Fruit fly (Drosophila melanogaster) whole organism, embryonic: ENCODE measurements around the gene Adh.
A peak's percentile ranks its signal among the peaks of the same experiment; 100 is the strongest.

Experiments used
- ATbp ChIP-seq: fragments of 200-800 bp; sonication (Bioruptor generic); optimal IDR thresholded peaks from 2 replicates; lab custom pipeline; 2017; ENCODE audit warnings: missing biosample characterization, mild to moderate bottlenecking, missing genetic modification characterization, missing genetic modification reagents
- Adf1 ChIP-seq: fragments of 200-800 bp; sonication (Bioruptor generic); IDR thresholded peaks from 2 replicates; pipeline ENCODE4 v1.3.6; 2022; ENCODE audit warnings: missing biosample characterization, missing genetic modification characterization
- B-H1 ChIP-seq: fragments of 200-800 bp; sonication (Bioruptor generic); IDR thresholded peaks from 3 replicates; pipeline ENCODE4 v1.3.6; 2022; ENCODE audit warnings: missing biosample characterization, missing genetic modification characterization
- Blimp-1 ChIP-seq: fragments of 200-800 bp; sonication (Bioruptor generic); optimal IDR thresholded peaks from 3 replicates; lab custom pipeline; 2018; ENCODE audit warnings: missing biosample characterization, missing genetic modification characterization, mild to moderate bottlenecking, moderate library complexity, missing genetic modification reagents
- CG1024 ChIP-seq: fragments of 200-800 bp; sonication (Bioruptor generic); IDR thresholded peaks from 2 replicates; pipeline ENCODE4 v1.3.6; 2022; ENCODE audit warnings: missing biosample characterization, missing genetic modification characterization
- CG10543 ChIP-seq: fragments of 200-800 bp; sonication (Bioruptor generic); optimal IDR thresholded peaks from 3 replicates; lab custom pipeline; 2017; ENCODE audit warnings: missing biosample characterization, mild to moderate bottlenecking, missing genetic modification characterization, moderate library complexity
- CG10654 ChIP-seq: fragments of 200-800 bp; sonication (Bioruptor generic); optimal IDR thresholded peaks from 2 replicates; lab custom pipeline; 2016; ENCODE audit warnings: missing biosample characterization, missing genetic modification characterization
- CG10959 ChIP-seq: fragments of 200-800 bp; sonication (Bioruptor generic); IDR thresholded peaks from 2 replicates; pipeline ENCODE4 v1.3.6; 2022; ENCODE audit warnings: missing biosample characterization, missing genetic modification characterization
- CG11456 ChIP-seq: fragments of 200-800 bp; sonication (Bioruptor generic); IDR thresholded peaks from 3 replicates; pipeline ENCODE4 v1.3.6; 2022; ENCODE audit warnings: missing biosample characterization, missing genetic modification characterization
- CG12155 ChIP-seq: fragments of 200-800 bp; sonication (Bioruptor generic); optimal IDR thresholded peaks from 3 replicates; lab custom pipeline; 2016; ENCODE audit warnings: missing biosample characterization, missing genetic modification characterization
- CG12391 ChIP-seq: fragments of 200-800 bp; sonication (Bioruptor generic); optimal IDR thresholded peaks from 3 replicates; lab custom pipeline; 2018; ENCODE audit warnings: missing biosample characterization, mild to moderate bottlenecking, missing genetic modification characterization, moderate library complexity
- CG13894 ChIP-seq: fragments of 200-800 bp; sonication (Bioruptor generic); optimal IDR thresholded peaks from 3 replicates; lab custom pipeline; 2018; ENCODE audit warnings: missing biosample characterization, mild to moderate bottlenecking, missing genetic modification characterization, moderate library complexity
- CG1792 ChIP-seq: fragments of 200-800 bp; sonication (Bioruptor generic); optimal IDR thresholded peaks from 2 replicates; lab custom pipeline; 2016; ENCODE audit warnings: missing biosample characterization, missing genetic modification characterization
- CG18619 ChIP-seq: fragments of 200-800 bp; sonication (Bioruptor generic); optimal IDR thresholded peaks from 3 replicates; lab custom pipeline; 2017; ENCODE audit warnings: missing biosample characterization, mild to moderate bottlenecking, missing genetic modification characterization
- CG6175 ChIP-seq: fragments of 200-800 bp; sonication (Bioruptor generic); IDR thresholded peaks from 3 replicates; pipeline ENCODE4 v1.3.6; 2022; ENCODE audit warnings: missing biosample characterization, missing genetic modification characterization
- CG7963 ChIP-seq: fragments of 200-800 bp; sonication (Bioruptor generic); IDR thresholded peaks from 3 replicates; pipeline ENCODE4 v1.3.6; 2022; ENCODE audit warnings: missing biosample characterization, missing genetic modification characterization; ENCODE audit not compliant: partially characterized antibody
- CG8944 ChIP-seq: fragments of 200-800 bp; sonication (Bioruptor generic); optimal IDR thresholded peaks from 3 replicates; lab custom pipeline; 2016; ENCODE audit warnings: missing biosample characterization, missing genetic modification characterization
- CrebB ChIP-seq: fragments of 200-800 bp; sonication (Bioruptor generic); optimal IDR thresholded peaks from 3 replicates; lab custom pipeline; 2018; ENCODE audit warnings: missing biosample characterization, mild to moderate bottlenecking, missing genetic modification characterization
- Dll ChIP-seq: fragments of 200-800 bp; sonication (Bioruptor generic); IDR thresholded peaks from 4 replicates; pipeline ENCODE4 v1.3.6; 2022; ENCODE audit warnings: missing biosample characterization, missing genetic modification characterization; ENCODE audit not compliant: partially characterized antibody
- Drgx ChIP-seq: fragments of 200-800 bp; sonication (Bioruptor generic); IDR thresholded peaks from 2 replicates; pipeline ENCODE4 v1.3.6; 2022; ENCODE audit warnings: missing biosample characterization, missing genetic modification characterization
- Gug ChIP-seq: fragments of 200-800 bp; sonication (Bioruptor generic); IDR thresholded peaks from 4 replicates; pipeline ENCODE4 v1.3.6; 2022; ENCODE audit warnings: missing biosample characterization, missing genetic modification characterization
- H15 ChIP-seq: fragments of 200-800 bp; sonication (Bioruptor generic); IDR thresholded peaks from 3 replicates; pipeline ENCODE4 v1.3.6; 2022; ENCODE audit warnings: missing biosample characterization, missing genetic modification characterization
- H2.0 ChIP-seq: fragments of 200-800 bp; sonication (Bioruptor generic); IDR thresholded peaks from 2 replicates; pipeline ENCODE4 v1.3.6; 2022; ENCODE audit warnings: missing biosample characterization, missing genetic modification characterization
- Jarid2 ChIP-seq: fragments of 200-800 bp; sonication (Bioruptor generic); optimal IDR thresholded peaks from 3 replicates; lab custom pipeline; 2017; ENCODE audit warnings: mild to moderate bottlenecking, missing biosample characterization, missing genetic modification reagents, missing genetic modification characterization
- MESR4 ChIP-seq: fragments of 200-800 bp; sonication (Bioruptor generic); optimal IDR thresholded peaks from 2 replicates; lab custom pipeline; 2018; ENCODE audit warnings: missing biosample characterization, mild to moderate bottlenecking, missing genetic modification characterization, moderate library complexity
- Optix ChIP-seq: fragments of 200-800 bp; sonication (Bioruptor generic); IDR thresholded peaks from 3 replicates; pipeline ENCODE4 v1.3.6; 2022; ENCODE audit warnings: missing biosample characterization, missing genetic modification characterization
- Scr ChIP-seq: fragments of 200-800 bp; sonication (Bioruptor generic); IDR thresholded peaks from 2 replicates; pipeline ENCODE4 v1.3.6; 2022; ENCODE audit warnings: missing biosample characterization, missing genetic modification characterization; ENCODE audit not compliant: partially characterized antibody
- Six4 ChIP-seq: fragments of 200-800 bp; sonication (Bioruptor generic); optimal IDR thresholded peaks from 2 replicates; lab custom pipeline; 2016; ENCODE audit warnings: missing biosample characterization, missing genetic modification characterization
- ab ChIP-seq: fragments of 200-800 bp; sonication (Bioruptor generic); optimal IDR thresholded peaks from 2 replicates; lab custom pipeline; 2016; ENCODE audit warnings: missing biosample characterization, missing genetic modification characterization
- bab2 ChIP-seq: fragments of 200-800 bp; sonication (Bioruptor generic); optimal IDR thresholded peaks from 2 replicates; lab custom pipeline; 2016; ENCODE audit warnings: missing biosample characterization, missing genetic modification characterization
- bcd ChIP-seq: fragments of 200-800 bp; sonication (Bioruptor generic); optimal IDR thresholded peaks from 2 replicates; lab custom pipeline; 2017; ENCODE audit warnings: missing biosample characterization, mild to moderate bottlenecking, missing genetic modification characterization
- chn ChIP-seq: fragments of 200-800 bp; sonication (Bioruptor generic); optimal IDR thresholded peaks from 2 replicates; lab custom pipeline; 2016; ENCODE audit warnings: missing biosample characterization, missing genetic modification characterization
- esg ChIP-seq: fragments of 200-800 bp; sonication (Bioruptor generic); conservative IDR thresholded peaks from 2 replicates; pipeline ENCODE4 v1.3.6; 2022; ENCODE audit warnings: missing biosample characterization, missing genetic modification characterization
- ewg ChIP-seq: fragments of 200-800 bp; sonication (Bioruptor generic); optimal IDR thresholded peaks from 3 replicates; lab custom pipeline; 2017; ENCODE audit warnings: mild to moderate bottlenecking, missing biosample characterization, missing genetic modification reagents, missing genetic modification characterization
- fru ChIP-seq: fragments of >200 bp; optimal IDR thresholded peaks from 2 replicates; lab custom pipeline; 2017
- ftz-f1 ChIP-seq: fragments of 200-800 bp; sonication (Bioruptor generic); optimal IDR thresholded peaks from 2 replicates; lab custom pipeline; 2016; ENCODE audit warnings: missing biosample characterization, missing genetic modification characterization
- gfzf ChIP-seq: fragments of 200-800 bp; sonication (Bioruptor generic); optimal IDR thresholded peaks from 2 replicates; lab custom pipeline; 2016; ENCODE audit warnings: missing biosample characterization, mild to moderate bottlenecking, missing genetic modification characterization, moderate library complexity
- grn ChIP-seq: fragments of 200-800 bp; sonication (Bioruptor generic); optimal IDR thresholded peaks from 3 replicates; lab custom pipeline; 2017; ENCODE audit warnings: missing biosample characterization, missing genetic modification characterization
- h ChIP-seq: fragments of >200 bp; optimal IDR thresholded peaks from 2 replicates; lab custom pipeline; 2017
- hbn ChIP-seq: fragments of 200-800 bp; sonication (Bioruptor generic); IDR thresholded peaks from 2 replicates; pipeline ENCODE4 v1.3.6; 2022; ENCODE audit warnings: missing biosample characterization, missing genetic modification characterization; ENCODE audit not compliant: partially characterized antibody
- ind ChIP-seq: fragments of 200-800 bp; sonication (Bioruptor generic); optimal IDR thresholded peaks from 3 replicates; lab custom pipeline; 2016; ENCODE audit warnings: missing biosample characterization, missing genetic modification characterization
- insv ChIP-seq, 2 experiments: fragments of 200-800 bp; sonication (Bioruptor generic); optimal IDR thresholded peaks; 3 replicates each; lab custom pipeline; 2016 to 2018; ENCODE audit warnings: missing biosample characterization in 2 of 2, missing genetic modification characterization in 2 of 2
- knrl ChIP-seq: fragments of 200-800 bp; sonication (Bioruptor generic); IDR thresholded peaks from 3 replicates; pipeline ENCODE4 v1.3.6; 2022; ENCODE audit warnings: missing biosample characterization, missing genetic modification characterization; ENCODE audit not compliant: partially characterized antibody
- onecut ChIP-seq: fragments of 200-800 bp; sonication (Bioruptor generic); IDR thresholded peaks from 2 replicates; pipeline ENCODE4 v1.3.6; 2022; ENCODE audit warnings: missing biosample characterization, missing genetic modification characterization
- phol ChIP-seq: fragments of 200-800 bp; sonication (Bioruptor generic); optimal IDR thresholded peaks from 3 replicates; lab custom pipeline; 2018; ENCODE audit warnings: missing biosample characterization, mild to moderate bottlenecking, missing genetic modification characterization, moderate library complexity
- seq ChIP-seq: fragments of 200-800 bp; sonication (Bioruptor generic); IDR thresholded peaks from 2 replicates; pipeline ENCODE4 v1.3.6; 2022; ENCODE audit warnings: missing biosample characterization, missing genetic modification characterization
- slou ChIP-seq: fragments of 200-800 bp; sonication (Bioruptor generic); optimal IDR thresholded peaks from 3 replicates; lab custom pipeline; 2016; ENCODE audit warnings: missing biosample characterization, missing genetic modification characterization
- tll ChIP-seq, 2 experiments: fragments of 200-800 bp in 1 of 2; fragments of >200 bp in 1 of 2; sonication (Bioruptor generic) in 1 of 2; optimal IDR thresholded peaks; 2 replicates each; lab custom pipeline; 2017 to 2019; ENCODE audit warnings: missing biosample characterization in 2 of 2, missing genetic modification characterization in 2 of 2, mild to moderate bottlenecking in 1 of 2, moderate library complexity in 1 of 2
- ttk ChIP-seq: fragments of 200-800 bp; sonication (Bioruptor generic); IDR thresholded peaks from 2 replicates; pipeline ENCODE4 v2.1.2; 2022; ENCODE audit warnings: missing biosample characterization, missing genetic modification characterization
- unpg ChIP-seq: fragments of 200-800 bp; sonication (Bioruptor generic); optimal IDR thresholded peaks from 3 replicates; lab custom pipeline; 2018; ENCODE audit warnings: missing biosample characterization, mild to moderate bottlenecking, missing genetic modification characterization, moderate library complexity
- wor ChIP-seq: fragments of 200-800 bp; sonication (Bioruptor generic); IDR thresholded peaks from 2 replicates; pipeline ENCODE4 v1.3.6; 2022; ENCODE audit warnings: missing biosample characterization, missing genetic modification characterization
- zfh2 ChIP-seq: fragments of 200-800 bp; sonication (Bioruptor generic); optimal IDR thresholded peaks from 2 replicates; lab custom pipeline; 2016; ENCODE audit warnings: missing biosample characterization, missing genetic modification characterization

Adh gene

DNA sequence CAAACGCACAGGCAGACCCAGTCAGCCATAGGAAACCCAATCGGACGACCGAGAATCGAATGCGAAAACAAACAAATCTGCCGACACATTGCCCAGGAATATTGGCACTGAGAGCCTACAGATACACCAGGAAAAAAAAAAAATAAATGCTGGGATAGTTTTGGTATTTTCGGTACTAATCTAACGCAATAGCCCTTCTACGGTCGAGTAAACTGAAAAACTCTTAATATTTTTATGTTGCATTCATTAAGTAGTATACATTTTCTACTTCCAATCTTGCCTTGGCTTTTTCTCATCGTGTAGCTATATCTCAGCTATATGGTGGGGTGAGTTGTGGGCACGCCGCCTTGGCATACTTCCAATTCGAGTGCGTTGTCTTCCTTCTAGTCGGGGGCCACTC lies 4.2 kb downstream of the Adh start (continued):
- TF ChIP-seq Adf1 (GFP tag; lab: Robert Waterston, UW) (no peak), wor (GFP tag; lab: Robert Waterston, UW) (peak; percentile 28; the same call in 1 of the 2 replicates), esg (peak; percentile 53; the same call in 1 of the 2 replicates), CG1024 (GFP tag; lab: Robert Waterston, UW) (no peak), ttk (GFP tag; lab: Robert Waterston, UW) (peak; percentile 31; the same call in 1 of the 2 replicates), hbn (no peak), Dll (GFP tag; lab: Robert Waterston, UW) (no peak), CrebB (tag; lab: Kevin White, UChicago) (no peak), grn (GFP tag; lab: Kevin White, UChicago) (no peak), tll (GFP tag; optimal IDR thresholded peaks at IDR 0.05; lab: Kevin White, UChicago) (no peak), fru (lab: Kevin White, UChicago) (no peak), insv (GFP tag; optimal IDR thresholded peaks at IDR 0.05; lab: Kevin White, UChicago) (no peak), h (lab: Kevin White, UChicago) (no peak), Drgx (GFP tag; lab: Robert Waterston, UW) (peak; percentile 86), Six4 (GFP tag; lab: Kevin White, UChicago) (peak; percentile 19), ATbp (GFP tag; lab: Kevin White, UChicago) (no peak), CG18619 (GFP tag; lab: Kevin White, UChicago) (no peak), CG7963 (GFP tag; lab: Robert Waterston, UW) (no peak), Gug (peak; percentile 16; the same call in 1 of the 4 replicates), slou (peak; percentile 33), ftz-f1 (GFP tag; lab: Kevin White, UChicago) (no peak), chn (GFP tag; lab: Kevin White, UChicago) (no peak), zfh2 (GFP tag; lab: Kevin White, UChicago) (peak; percentile 19), seq (GFP tag; lab: Robert Waterston, UW) (no peak), H2.0 (GFP tag; lab: Robert Waterston, UW) (0 out of 2 replicates have a peak, but pooled peaks have one; percentile 38), Blimp-1 (GFP tag; lab: Kevin White, UChicago) (peak; percentile 14), unpg (GFP tag; lab: Kevin White, UChicago) (peak; percentile 31), Optix (GFP tag; lab: Robert Waterston, UW) (no peak), bcd (GFP tag; lab: Kevin White, UChicago) (peak; percentile 8), ewg (GFP tag; lab: Kevin White, UChicago) (no peak), CG13894 (tag; lab: Kevin White, UChicago) (no peak), H15 (GFP tag; lab: Robert Waterston, UW) (no peak), CG10543 (GFP tag; lab: Kevin White, UChicago) (no peak), knrl (no peak), bab2 (GFP tag; lab: Kevin White, UChicago) (peak; percentile 34), CG8944 (GFP tag; lab: Kevin White, UChicago) (peak; percentile 1), CG10654 (GFP tag; lab: Kevin White, UChicago) (no peak), gfzf (GFP tag; lab: Kevin White, UChicago) (no peak), Jarid2 (GFP tag; lab: Kevin White, UChicago) (no peak), ind (GFP tag; lab: Kevin White, UChicago) (no peak), CG6175 (GFP tag; lab: Robert Waterston, UW) (no peak), CG10959 (GFP tag; lab: Robert Waterston, UW) (no peak), CG12155 (no peak), phol (tag; lab: Kevin White, UChicago) (no peak), onecut (peak; percentile 35), CG1792 (GFP tag; lab: Kevin White, UChicago) (peak; percentile 9), Scr (GFP tag; lab: Robert Waterston, UW) (no peak), B-H1 (GFP tag; lab: Robert Waterston, UW) (no peak), MESR4 (GFP tag; lab: Kevin White, UChicago) (no peak), CG11456 (peak; percentile 64; the same call in 1 of the 3 replicates), CG12391 (tag; lab: Kevin White, UChicago) (no peak), ab (no peak)
